Worm (Caenorhabditis elegans) whole organism, L4/young adult: ENCODE measurements around the gene snb-2.

Experiments
- W03F9.2 ChIP-seq: fragments of 150-350 bp; optimal IDR thresholded peaks from 2 replicates; lab custom pipeline; 2014; ENCODE audit warnings: missing biosample characterization, missing genetic modification characterization
- dao-5 ChIP-seq: sonication (generic microtip); optimal IDR thresholded peaks from 2 replicates; lab custom pipeline; 2016; ENCODE audit warnings: missing genotype, missing genetic modification characterization, moderate library complexity, missing compliant biosample characterization
- him-1 ChIP-seq: sonication (generic microtip); optimal IDR thresholded peaks from 2 replicates; lab custom pipeline; 2016; ENCODE audit warnings: missing genotype, missing genetic modification reagents, missing genetic modification characterization, missing compliant biosample characterization

DNA sequence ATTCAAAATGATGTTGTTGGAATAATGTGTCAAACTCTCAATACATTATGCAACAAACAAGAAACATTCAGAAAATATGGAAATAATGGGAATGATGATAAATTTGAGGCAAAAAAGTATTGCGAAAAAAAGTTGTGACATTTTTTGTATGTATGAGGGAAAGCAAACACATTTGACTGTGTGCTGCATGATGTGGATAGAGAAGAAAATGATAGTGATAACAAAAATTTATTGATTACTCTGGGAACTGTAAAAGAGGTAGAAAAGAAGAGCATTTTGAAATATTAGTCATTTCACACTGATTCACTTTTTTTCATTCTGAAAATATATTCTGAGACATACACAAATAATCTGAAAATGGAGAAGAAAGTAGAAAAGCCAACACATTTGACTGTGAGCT, 2.1 kb upstream of the snb-2 start:
- TF ChIP-seq dao-5: no peak
- no peak for TF ChIP-seq him-1 (tag; lab: Kevin White, UChicago)
- TF ChIP-seq W03F9.2: no peak
